Worm (Caenorhabditis elegans): ENCODE results near the gene ccz-1.

DNA sequence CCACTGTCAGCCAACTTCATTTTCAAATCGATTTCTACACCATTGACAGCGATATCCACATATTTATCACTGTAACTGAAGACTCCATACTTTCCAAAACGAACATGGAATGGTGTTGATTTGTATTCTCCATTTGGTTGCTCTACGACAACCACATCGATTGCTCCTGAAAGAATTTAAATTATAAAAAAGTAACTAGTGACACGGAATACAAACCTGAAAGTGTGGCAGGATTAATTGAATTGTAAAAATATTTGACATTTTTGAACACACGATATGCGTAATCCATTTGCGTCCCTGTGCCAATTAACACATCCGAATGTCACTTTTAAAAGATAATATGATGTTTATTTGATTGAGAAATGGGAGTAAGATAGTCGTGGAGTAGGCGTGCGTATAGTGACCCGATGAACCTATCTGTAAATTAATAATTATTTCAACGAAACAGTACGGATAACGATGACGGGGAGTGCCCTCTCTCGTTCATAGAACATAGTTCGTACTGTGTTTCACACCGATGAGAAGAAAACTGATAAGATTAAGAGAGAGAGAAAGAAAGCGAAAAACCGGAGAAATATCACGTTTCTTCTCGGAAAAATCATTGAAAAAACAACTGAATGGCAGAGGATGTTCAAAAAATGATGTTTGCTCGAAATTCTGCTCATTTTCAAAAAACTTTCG is 24.8 kb upstream of the ccz-1 start, which contains the start of gene lpin-1:
- TF ChIP-seq ceh-13 (GFP tag; optimal IDR thresholded peaks at IDR 0.05): no peak
- TF ChIP-seq ama-1 (optimal IDR thresholded peaks at IDR 0.05): no peak
- TF ChIP-seq flt-1 (GFP tag; IDR thresholded peaks at IDR 0.05): no peak
- no peak for TF ChIP-seq ets-7 (tag; optimal IDR thresholded peaks at IDR 0.05)
- TF ChIP-seq hmbx-1 (tag; optimal IDR thresholded peaks at IDR 0.05): no peak
- TF ChIP-seq hmg-4 (GFP tag; optimal IDR thresholded peaks at IDR 0.05): no peak
- no peak for TF ChIP-seq B0310.2 (tag; optimal IDR thresholded peaks at IDR 0.05)
- TF ChIP-seq sea-1 (GFP tag; conservative IDR thresholded peaks at IDR 0.05): no peak
- TF ChIP-seq scrt-1 (GFP tag; IDR thresholded peaks at IDR 0.05): no peak
- TF ChIP-seq tbx-11 (GFP tag; IDR thresholded peaks at IDR 0.05): no peak
- no peak for TF ChIP-seq pes-1 (GFP tag; IDR thresholded peaks at IDR 0.05)
- TF ChIP-seq hnd-1 (tag; optimal IDR thresholded peaks at IDR 0.05): no peak
- no peak for TF ChIP-seq tbx-37 (GFP tag; conservative IDR thresholded peaks at IDR 0.05)

Data from whole organism, early embryonic.